Worm (Caenorhabditis elegans): ENCODE data around the gene bus-2.

The bus-2 gene

DNA sequence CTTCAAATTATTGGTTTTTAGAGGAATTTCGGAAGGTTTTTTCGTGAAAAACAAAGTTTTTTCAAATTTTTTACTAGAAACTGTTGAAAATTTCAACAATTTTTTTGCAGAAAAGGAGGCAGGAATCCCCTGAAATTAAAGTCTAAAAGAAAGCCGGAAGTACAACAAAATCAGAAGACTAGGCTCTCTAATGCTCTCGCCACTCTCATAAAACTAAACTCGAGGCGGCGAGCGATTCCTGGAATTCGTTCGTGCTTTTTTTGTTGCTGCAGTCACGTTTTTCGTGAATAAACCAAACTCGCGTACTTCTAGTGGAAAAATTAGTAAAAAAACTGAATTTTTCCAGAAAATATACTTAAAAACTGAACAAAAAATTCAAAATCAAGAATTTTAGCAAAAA lies 39.2 kb downstream of the bus-2 start:
- TF ChIP-seq nfya-1 (tag; optimal IDR thresholded peaks at IDR 0.05; ENCODE audit: insufficient read depth), result no peak
- no peak for TF ChIP-seq nhr-76 (tag; optimal IDR thresholded peaks at IDR 0.05)
- no peak for TF ChIP-seq nhr-12 (tag; optimal IDR thresholded peaks at IDR 0.05)
- no peak for TF ChIP-seq skn-1 (tag; optimal IDR thresholded peaks at IDR 0.05)
- TF ChIP-seq nhr-11 (tag; optimal IDR thresholded peaks at IDR 0.05), result no peak
- TF ChIP-seq nhr-25 (tag; optimal IDR thresholded peaks at IDR 0.05), result no peak
- TF ChIP-seq hmg-11 (tag; optimal IDR thresholded peaks at IDR 0.05), result no peak
- TF ChIP-seq elt-1 (tag; optimal IDR thresholded peaks at IDR 0.05), result no peak
- no peak for TF ChIP-seq daf-12 (tag; optimal IDR thresholded peaks at IDR 0.05)

DNA sequence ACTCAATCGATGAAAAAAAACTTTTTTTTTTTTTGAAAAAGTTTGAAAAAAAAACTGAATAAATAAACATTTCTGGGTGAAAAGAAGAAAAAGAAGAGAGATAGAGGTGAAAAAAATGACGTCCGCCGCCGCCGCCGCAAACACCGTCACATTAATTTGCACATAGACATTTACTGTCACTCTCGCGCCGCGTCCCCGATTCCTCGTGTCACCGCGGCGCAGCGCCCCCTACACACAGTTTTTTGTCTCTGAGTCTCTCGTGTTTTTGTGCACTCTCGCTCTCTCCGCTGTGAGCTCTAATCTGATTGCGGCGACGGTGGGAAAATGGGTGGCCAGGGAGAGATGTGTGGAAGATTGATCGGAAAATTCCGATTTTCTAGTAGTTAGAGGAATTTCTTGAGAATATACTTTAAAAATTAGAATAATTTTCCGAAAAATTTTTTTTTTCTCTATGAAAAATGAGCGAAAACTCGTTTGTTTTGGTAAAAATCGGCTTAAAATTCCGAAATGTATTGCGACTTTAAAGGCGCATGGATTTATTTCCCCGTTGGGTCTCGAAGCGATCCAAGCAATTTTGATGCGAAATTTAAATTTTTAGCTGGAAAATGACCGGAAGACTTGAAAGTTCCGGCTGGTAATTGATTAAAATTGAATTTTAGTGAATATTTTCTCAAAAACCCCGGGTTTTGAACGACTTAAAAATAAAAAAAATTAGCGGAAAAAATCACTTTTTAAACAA lies 39.8 kb downstream of the bus-2 start:
- TF ChIP-seq nhr-237 (tag; optimal IDR thresholded peaks at IDR 0.05), result no peak
- peak; percentile 3 for TF ChIP-seq nhr-23 (tag; optimal IDR thresholded peaks at IDR 0.05)
- peak; percentile 38 for TF ChIP-seq hmg-11 (tag; optimal IDR thresholded peaks at IDR 0.05)
- TF ChIP-seq fkh-2 (tag; optimal IDR thresholded peaks at IDR 0.05), result no peak
- no peak for TF ChIP-seq egl-5 (tag; optimal IDR thresholded peaks at IDR 0.05)
- peak; percentile 33 for TF ChIP-seq elt-2 (tag; optimal IDR thresholded peaks at IDR 0.05)
- no peak for TF ChIP-seq nhr-25 (tag; optimal IDR thresholded peaks at IDR 0.05)
- peak; percentile 1 for TF ChIP-seq lin-15B (tag; optimal IDR thresholded peaks at IDR 0.05)
- TF ChIP-seq zag-1 (tag; optimal IDR thresholded peaks at IDR 0.05), result no peak

DNA sequence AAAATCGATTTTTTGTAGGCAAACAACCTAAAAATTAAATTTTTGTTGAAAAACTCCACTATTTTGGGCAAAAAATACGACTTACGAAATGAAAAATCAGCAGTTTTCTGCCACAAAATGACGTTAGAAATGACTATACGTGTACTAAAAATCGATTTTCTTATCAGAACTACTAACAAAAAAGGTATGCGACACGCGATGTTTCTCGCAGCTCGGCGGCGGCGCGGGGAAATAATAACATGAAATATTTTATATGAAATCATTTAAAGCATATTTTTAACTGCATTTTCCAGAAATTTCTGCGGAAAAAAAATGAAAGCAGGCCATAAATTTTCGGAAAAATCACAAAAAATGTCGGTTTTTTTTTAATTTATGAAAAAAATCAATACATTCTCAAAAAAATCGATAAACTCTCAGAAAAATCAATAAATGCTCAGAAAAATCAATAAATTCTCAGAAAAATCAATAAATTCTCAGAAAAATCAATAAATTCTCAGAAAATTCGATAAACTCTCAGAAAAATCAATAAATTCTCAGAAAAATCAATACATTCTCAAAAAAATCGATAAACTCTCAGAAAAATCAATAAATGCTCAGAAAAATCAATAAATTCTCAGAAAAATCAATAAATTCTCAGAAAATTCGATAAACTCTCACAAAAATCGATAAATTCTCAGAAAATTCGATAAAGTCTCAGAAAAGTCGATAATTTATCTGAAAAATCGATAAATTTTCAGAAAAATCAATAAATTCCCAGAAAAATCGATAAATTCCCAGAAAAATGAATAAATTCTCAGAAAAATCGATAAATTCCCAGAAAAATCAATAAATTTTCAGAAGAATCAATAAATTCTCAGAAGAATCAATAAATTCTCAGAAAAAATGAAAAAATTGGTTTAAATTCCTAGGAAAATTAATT lies 40.7 kb downstream of the bus-2 start, which contains the start of gene ptpn-22:
TSS of gene ptpn-22 (minus strand) at position 158 of the 919 bp plus-strand sequence.
- TF ChIP-seq ceh-28 (tag; optimal IDR thresholded peaks at IDR 0.05) (peak; percentile 96), R02D3.7 (tag; optimal IDR thresholded peaks at IDR 0.05) (no peak), nhr-25 (tag; optimal IDR thresholded peaks at IDR 0.05) (no peak), elt-2 (tag; optimal IDR thresholded peaks at IDR 0.05) (peak; percentile 13), fkh-2 (tag; optimal IDR thresholded peaks at IDR 0.05) (no peak), mml-1 (tag; optimal IDR thresholded peaks at IDR 0.05) (no peak), ZK546.5 (tag; optimal IDR thresholded peaks at IDR 0.05) (no peak)

DNA sequence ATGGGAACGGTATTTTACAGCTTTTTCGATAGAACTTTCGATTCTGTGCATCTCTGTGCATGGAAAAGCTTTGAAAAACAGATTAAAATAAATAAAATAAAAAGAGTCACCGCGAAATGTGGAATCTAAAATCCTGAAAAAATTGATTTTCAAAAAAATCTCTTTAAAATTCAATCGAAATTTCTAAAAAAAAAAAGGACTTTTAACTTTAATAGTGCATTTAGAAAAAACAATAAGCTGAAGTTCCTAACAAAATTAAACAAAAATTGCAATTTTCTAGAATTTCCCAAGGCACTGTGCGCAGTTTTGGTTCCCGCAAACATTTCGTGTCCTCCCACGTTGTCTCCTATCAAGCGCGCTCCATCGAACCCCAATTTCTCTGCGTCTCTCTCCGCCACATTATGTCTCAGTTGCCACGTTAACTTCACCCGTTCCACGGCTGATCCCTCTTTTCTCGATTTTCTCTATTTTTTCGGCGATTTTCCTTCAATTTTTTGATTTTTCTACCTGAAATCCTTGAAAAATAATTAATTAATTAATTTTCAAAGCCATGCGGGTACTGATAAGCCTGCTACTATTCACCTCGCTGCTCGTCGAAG lies 45.9 kb downstream of the bus-2 start, which contains the start of the genes Y41D4A.6 and Y41D4A.4:
TSS of gene Y41D4A.6 (minus strand) at position 51 of the 599 bp plus-strand sequence.
TSS of gene Y41D4A.4 (plus strand) at position 549 of the 599 bp plus-strand sequence.
- TF ChIP-seq hmg-11 (tag; optimal IDR thresholded peaks at IDR 0.05), result peak; percentile 81
- TF ChIP-seq tbx-2 (tag; optimal IDR thresholded peaks at IDR 0.05), result no peak
- no peak for TF ChIP-seq egl-27 (tag; optimal IDR thresholded peaks at IDR 0.05)
- TF ChIP-seq R02D3.7 (tag; optimal IDR thresholded peaks at IDR 0.05), result peak; percentile 57
- TF ChIP-seq ztf-4 (tag; optimal IDR thresholded peaks at IDR 0.05), result no peak
- peak; percentile 82 for TF ChIP-seq pha-4 (tag; optimal IDR thresholded peaks at IDR 0.05)
- peak; percentile 15 for TF ChIP-seq egl-5 (tag; optimal IDR thresholded peaks at IDR 0.05)
- TF ChIP-seq ama-1 (optimal IDR thresholded peaks at IDR 0.05), result no peak
- peak; percentile 37 for TF ChIP-seq snpc-4 (tag; optimal IDR thresholded peaks at IDR 0.05)
- no peak for TF ChIP-seq nhr-77 (tag; optimal IDR thresholded peaks at IDR 0.05)
- no peak for TF ChIP-seq nhr-11 (tag; optimal IDR thresholded peaks at IDR 0.05)
- no peak for TF ChIP-seq nhr-67 (tag; optimal IDR thresholded peaks at IDR 0.05)
- peak; percentile 69 for TF ChIP-seq lin-39 (tag; optimal IDR thresholded peaks at IDR 0.05)
- TF ChIP-seq elt-1 (tag; optimal IDR thresholded peaks at IDR 0.05), result no peak
- TF ChIP-seq ceh-28 (tag; optimal IDR thresholded peaks at IDR 0.05), result peak; percentile 46
- TF ChIP-seq nhr-237 (tag; optimal IDR thresholded peaks at IDR 0.05), result no peak
- peak; percentile 52 for TF ChIP-seq aly-2 (tag; optimal IDR thresholded peaks at IDR 0.05)
- no peak for TF ChIP-seq elt-3 (tag; optimal IDR thresholded peaks at IDR 0.05)
- TF ChIP-seq elt-2 (tag; optimal IDR thresholded peaks at IDR 0.05), result peak; percentile 62
- peak; percentile 70 for TF ChIP-seq lsy-12 (tag; optimal IDR thresholded peaks at IDR 0.05)
- TF ChIP-seq ceh-16 (tag; optimal IDR thresholded peaks at IDR 0.05), result no peak
- no peak for TF ChIP-seq mdl-1 (tag; optimal IDR thresholded peaks at IDR 0.05)
- TF ChIP-seq ceh-82 (tag; optimal IDR thresholded peaks at IDR 0.05), result peak; percentile 38
- TF ChIP-seq ztf-11 (tag; optimal IDR thresholded peaks at IDR 0.05), result no peak
- no peak for TF ChIP-seq ceh-9 (tag; optimal IDR thresholded peaks at IDR 0.05)
- TF ChIP-seq unc-39 (tag; optimal IDR thresholded peaks at IDR 0.05), result no peak
- TF ChIP-seq mml-1 (tag; optimal IDR thresholded peaks at IDR 0.05), result no peak
- TF ChIP-seq pqm-1 (tag; optimal IDR thresholded peaks at IDR 0.05), result peak; percentile 37
- no peak for TF ChIP-seq nhr-76 (tag; optimal IDR thresholded peaks at IDR 0.05)
- TF ChIP-seq nhr-28 (tag; optimal IDR thresholded peaks at IDR 0.05), result no peak
- no peak for TF ChIP-seq ZK546.5 (tag; optimal IDR thresholded peaks at IDR 0.05)
- peak; percentile 33 for TF ChIP-seq jun-1 (tag; optimal IDR thresholded peaks at IDR 0.05)
- TF ChIP-seq nhr-12 (tag; optimal IDR thresholded peaks at IDR 0.05), result no peak
- peak; percentile 56 for TF ChIP-seq nhr-25 (tag; optimal IDR thresholded peaks at IDR 0.05)
- peak; percentile 48 for TF ChIP-seq fkh-10 (GFP tag; optimal IDR thresholded peaks at IDR 0.05)
- peak; percentile 50 for TF ChIP-seq nhr-23 (tag; optimal IDR thresholded peaks at IDR 0.05)
- TF ChIP-seq fkh-2 (tag; optimal IDR thresholded peaks at IDR 0.05), result no peak
